Worm (Caenorhabditis elegans) whole organism, young adult: ENCODE results near the gene Y22D7AL.4.
A peak's percentile ranks its signal among the peaks of the same experiment; 100 is the strongest.

Experiments
- B0035.1 ChIP-seq: sonication (generic microtip); optimal IDR thresholded peaks from 2 replicates; lab custom pipeline; 2016; ENCODE audit warnings: missing genetic modification characterization, mild to moderate bottlenecking, missing compliant biosample characterization, missing genotype, missing genetic modification reagents
- B0336.3 ChIP-seq: fragments of 200-800 bp; sonication (Bioruptor generic); IDR thresholded peaks from 2 replicates; pipeline ENCODE4 v1.3.6; 2022; ENCODE audit warnings: missing genetic modification characterization, missing compliant biosample characterization
- D2030.7 ChIP-seq: fragments of 200-800 bp; sonication (Bioruptor generic); IDR thresholded peaks from 2 replicates; pipeline ENCODE4 v1.3.6; 2022; ENCODE audit warnings: missing genetic modification reagents, missing genetic modification characterization, missing compliant biosample characterization
- F23B12.7 ChIP-seq: sonication (generic microtip); optimal IDR thresholded peaks from 2 replicates; lab custom pipeline; 2017; ENCODE audit warnings: missing genetic modification characterization, mild to moderate bottlenecking, missing compliant biosample characterization, antibody characterized with exemption, moderate library complexity; ENCODE audit not compliant: insufficient read depth
- F37B4.10 ChIP-seq: fragments of 200-800 bp; sonication (Bioruptor generic); IDR thresholded peaks from 2 replicates; pipeline ENCODE4 v1.3.6; 2022; ENCODE audit warnings: missing genetic modification characterization, missing compliant biosample characterization
- F39B2.1 ChIP-seq: fragments of 200-800 bp; sonication (Bioruptor generic); IDR thresholded peaks from 2 replicates; pipeline ENCODE4 v1.3.6; 2022; ENCODE audit warnings: missing genetic modification reagents, missing genetic modification characterization, missing compliant biosample characterization
- F52B5.7 ChIP-seq: sonication (generic microtip); optimal IDR thresholded peaks from 2 replicates; lab custom pipeline; 2016; ENCODE audit warnings: mild to moderate bottlenecking, missing genetic modification characterization, missing compliant biosample characterization
- K11D2.4 ChIP-seq: fragments of 200-800 bp; sonication (Bioruptor generic); IDR thresholded peaks from 2 replicates; pipeline ENCODE4 v1.3.6; 2022; ENCODE audit warnings: missing genetic modification reagents, missing genetic modification characterization, missing compliant biosample characterization
- K12H6.12 ChIP-seq: fragments of 200-800 bp; sonication (Bioruptor generic); optimal IDR thresholded peaks from 2 replicates; lab custom pipeline; 2018; ENCODE audit warnings: mild to moderate bottlenecking, missing genetic modification characterization, missing compliant biosample characterization
- T26A5.8 ChIP-seq: sonication (generic microtip); optimal IDR thresholded peaks from 2 replicates; lab custom pipeline; 2016; ENCODE audit warnings: missing genetic modification characterization, missing compliant biosample characterization
- Y53F4B.3 ChIP-seq: fragments of 200-800 bp; sonication (Bioruptor generic); IDR thresholded peaks from 2 replicates; pipeline ENCODE4 v1.3.6; 2022; ENCODE audit warnings: missing genetic modification reagents, missing genetic modification characterization, missing compliant biosample characterization
- Y56A3A.18 ChIP-seq: fragments of 200-800 bp; sonication (Bioruptor generic); IDR thresholded peaks from 2 replicates; pipeline ENCODE4 v1.3.6; 2022; ENCODE audit warnings: missing genetic modification reagents, missing genetic modification characterization, missing compliant biosample characterization
- Y67H2A.10 ChIP-seq: fragments of 200-800 bp; sonication (Bioruptor generic); conservative IDR thresholded peaks from 2 replicates; pipeline ENCODE4 v1.3.6; 2022; ENCODE audit warnings: missing genetic modification reagents, missing genetic modification characterization, missing compliant biosample characterization
- Y79H2A.3 ChIP-seq: fragments of 200-800 bp; sonication (Bioruptor generic); conservative IDR thresholded peaks from 2 replicates; pipeline ENCODE4 v1.3.6; 2022; ENCODE audit warnings: missing genetic modification reagents, missing genetic modification characterization, missing compliant biosample characterization
- Y95B8A.8 ChIP-seq: fragments of 200-800 bp; sonication (Bioruptor generic); IDR thresholded peaks from 2 replicates; pipeline ENCODE4 v1.3.6; 2022; ENCODE audit warnings: missing genetic modification reagents, missing genetic modification characterization, missing compliant biosample characterization
- ZK185.1 ChIP-seq: sonication (generic microtip); optimal IDR thresholded peaks from 2 replicates; lab custom pipeline; 2016; ENCODE audit warnings: mild to moderate bottlenecking, missing genetic modification characterization, missing compliant biosample characterization; ENCODE audit not compliant: poor library complexity, severe bottlenecking
- aptf-2 ChIP-seq: fragments of 200-800 bp; sonication (Bioruptor generic); conservative IDR thresholded peaks from 2 replicates; pipeline ENCODE4 v1.3.6; 2022; ENCODE audit warnings: missing genetic modification reagents, missing genetic modification characterization, missing compliant biosample characterization
- atf-7 ChIP-seq: sonication (generic microtip); optimal IDR thresholded peaks from 2 replicates; lab custom pipeline; 2017; ENCODE audit warnings: mild to moderate bottlenecking, missing genetic modification characterization, missing compliant biosample characterization
- ceh-91 ChIP-seq: fragments of 200-800 bp; sonication (Bioruptor generic); IDR thresholded peaks from 2 replicates; pipeline ENCODE4 v1.3.6; 2022; ENCODE audit warnings: missing genetic modification reagents, missing genetic modification characterization, missing compliant biosample characterization
- dox-1 ChIP-seq: fragments of 200-800 bp; sonication (Bioruptor generic); IDR thresholded peaks from 2 replicates; pipeline ENCODE4 v1.3.6; 2022; ENCODE audit warnings: missing genetic modification reagents, missing genetic modification characterization, missing compliant biosample characterization
- efl-1 ChIP-seq: fragments of 150-350 bp; optimal IDR thresholded peaks from 2 replicates; lab custom pipeline; 2014; ENCODE audit warnings: missing biosample characterization, missing genetic modification reagents, missing genetic modification characterization
- egrh-3 ChIP-seq: fragments of 200-800 bp; sonication (Bioruptor generic); IDR thresholded peaks from 2 replicates; pipeline ENCODE4 v1.3.6; 2022; ENCODE audit warnings: missing genetic modification reagents, missing genetic modification characterization, missing compliant biosample characterization
- gei-17 ChIP-seq: fragments of 200-800 bp; sonication (Bioruptor generic); optimal IDR thresholded peaks from 2 replicates; lab custom pipeline; 2018; ENCODE audit warnings: mild to moderate bottlenecking, missing genetic modification characterization, missing compliant biosample characterization
- him-1 ChIP-seq: sonication (generic microtip); optimal IDR thresholded peaks from 2 replicates; lab custom pipeline; 2016; ENCODE audit warnings: missing genotype, missing genetic modification reagents, missing genetic modification characterization, missing compliant biosample characterization
- hmg-1.2 ChIP-seq: fragments of 200-800 bp; sonication (Bioruptor generic); IDR thresholded peaks from 2 replicates; pipeline ENCODE4 v1.3.6; 2022; ENCODE audit warnings: missing genetic modification reagents, missing genetic modification characterization, missing compliant biosample characterization
- hmg-20 ChIP-seq: fragments of 200-800 bp; sonication (Bioruptor generic); IDR thresholded peaks from 2 replicates; pipeline ENCODE4 v1.3.6; 2022; ENCODE audit warnings: missing genetic modification reagents, missing genetic modification characterization, missing compliant biosample characterization
- hrde-1 ChIP-seq: sonication (generic microtip); optimal IDR thresholded peaks from 2 replicates; lab custom pipeline; 2016; ENCODE audit warnings: missing genetic modification characterization, mild to moderate bottlenecking, missing compliant biosample characterization, moderate library complexity, missing genotype, missing genetic modification reagents, borderline replicate concordance
- lag-1 ChIP-seq: fragments of 200-800 bp; sonication (Bioruptor generic); IDR thresholded peaks from 2 replicates; pipeline ENCODE4 v1.3.6; 2022; ENCODE audit warnings: missing genetic modification reagents, missing genetic modification characterization, missing compliant biosample characterization
- lin-26 ChIP-seq: fragments of 200-800 bp; sonication (Bioruptor generic); IDR thresholded peaks from 2 replicates; pipeline ENCODE4 v1.3.6; 2022; ENCODE audit warnings: missing genetic modification reagents, missing genetic modification characterization, missing compliant biosample characterization
- lin-40 ChIP-seq: sonication (generic microtip); optimal IDR thresholded peaks from 2 replicates; lab custom pipeline; 2016; ENCODE audit warnings: missing genetic modification characterization, mild to moderate bottlenecking, missing compliant biosample characterization, missing genotype, missing genetic modification reagents
- madf-10 ChIP-seq: sonication (generic microtip); optimal IDR thresholded peaks from 2 replicates; lab custom pipeline; 2016; ENCODE audit warnings: mild to moderate bottlenecking, missing genetic modification characterization, missing compliant biosample characterization
- madf-6 ChIP-seq: fragments of 200-800 bp; sonication (Bioruptor generic); IDR thresholded peaks from 2 replicates; pipeline ENCODE4 v1.3.6; 2022; ENCODE audit warnings: missing genetic modification reagents, missing genetic modification characterization, missing compliant biosample characterization
- mcd-1 ChIP-seq: fragments of 200-800 bp; sonication (Bioruptor generic); IDR thresholded peaks from 2 replicates; pipeline ENCODE4 v1.3.6; 2022; ENCODE audit warnings: missing genetic modification reagents, missing genetic modification characterization, missing compliant biosample characterization
- mxl-1 ChIP-seq: sonication (generic microtip); optimal IDR thresholded peaks from 2 replicates; lab custom pipeline; 2016; ENCODE audit warnings: missing genetic modification characterization, missing compliant biosample characterization
- nfya-1 ChIP-seq: sonication (generic microtip); optimal IDR thresholded peaks from 2 replicates; lab custom pipeline; 2017; ENCODE audit warnings: antibody characterized with exemption, missing compliant biosample characterization, missing genetic modification characterization, borderline replicate concordance; ENCODE audit not compliant: insufficient read depth
- nfyb-1 ChIP-seq: fragments of 200-800 bp; sonication (Bioruptor generic); IDR thresholded peaks from 2 replicates; pipeline ENCODE4 v1.3.6; 2022; ENCODE audit warnings: missing genetic modification reagents, missing genetic modification characterization, missing compliant biosample characterization
- nhr-120 ChIP-seq: fragments of 200-800 bp; sonication (Bioruptor generic); IDR thresholded peaks from 2 replicates; pipeline ENCODE4 v1.3.6; 2022; ENCODE audit warnings: missing genetic modification characterization, missing compliant biosample characterization
- nhr-90 ChIP-seq: sonication (generic microtip); optimal IDR thresholded peaks from 2 replicates; lab custom pipeline; 2016; ENCODE audit warnings: missing genotype, mild to moderate bottlenecking, missing genetic modification characterization, missing compliant biosample characterization
- pha-4 ChIP-seq: fragments of 150-350 bp; sonication (generic microtip); optimal IDR thresholded peaks from 2 replicates; lab custom pipeline; 2014; ENCODE audit warnings: missing biosample characterization, missing genetic modification reagents, missing genetic modification characterization
- rcor-1 ChIP-seq: fragments of 200-800 bp; sonication (Bioruptor generic); IDR thresholded peaks from 2 replicates; pipeline ENCODE4 v1.3.6; 2022; ENCODE audit warnings: missing genetic modification reagents, missing genetic modification characterization, missing compliant biosample characterization
- rec-8 ChIP-seq, 2 experiments: sonication (generic microtip); optimal IDR thresholded peaks; 2 replicates each; lab custom pipeline; 2016; ENCODE audit warnings: mild to moderate bottlenecking in 2 of 2, missing genetic modification characterization in 2 of 2, missing genetic modification reagents in 2 of 2, missing genotype in 2 of 2, missing biosample characterization in 1 of 2, missing compliant biosample characterization in 1 of 2, moderate library complexity in 1 of 2
- repo-1 ChIP-seq: sonication (generic microtip); optimal IDR thresholded peaks from 2 replicates; lab custom pipeline; 2017; ENCODE audit warnings: mild to moderate bottlenecking, missing genetic modification characterization, missing compliant biosample characterization
- sea-2 ChIP-seq: fragments of 200-800 bp; sonication (Bioruptor generic); IDR thresholded peaks from 2 replicates; pipeline ENCODE4 v1.3.6; 2022; ENCODE audit warnings: missing genetic modification characterization, missing compliant biosample characterization
- snpc-1.3 ChIP-seq: sonication (generic microtip); optimal IDR thresholded peaks from 2 replicates; lab custom pipeline; 2017; ENCODE audit warnings: missing genetic modification characterization, mild to moderate bottlenecking, missing compliant biosample characterization, antibody characterized with exemption, moderate library complexity, missing genotype, missing genetic modification reagents; ENCODE audit not compliant: insufficient read depth
- unc-130 ChIP-seq: sonication (generic microtip); optimal IDR thresholded peaks from 2 replicates; lab custom pipeline; 2016; ENCODE audit warnings: missing genetic modification reagents, missing genetic modification characterization, missing compliant biosample characterization
- zim-3 ChIP-seq: sonication (generic microtip); optimal IDR thresholded peaks from 2 replicates; lab custom pipeline; 2017; ENCODE audit warnings: mild to moderate bottlenecking, missing genetic modification characterization, moderate library complexity, missing compliant biosample characterization
- ztf-22 ChIP-seq: fragments of 200-800 bp; sonication (Bioruptor generic); optimal IDR thresholded peaks from 2 replicates; lab custom pipeline; 2018; ENCODE audit warnings: mild to moderate bottlenecking, missing genetic modification characterization, moderate library complexity, missing compliant biosample characterization
- ztf-3 ChIP-seq: fragments of 200-800 bp; sonication (Bioruptor generic); optimal IDR thresholded peaks from 2 replicates; lab custom pipeline; 2018; ENCODE audit warnings: mild to moderate bottlenecking, missing genetic modification characterization, missing compliant biosample characterization

The Y22D7AL.4 gene

DNA sequence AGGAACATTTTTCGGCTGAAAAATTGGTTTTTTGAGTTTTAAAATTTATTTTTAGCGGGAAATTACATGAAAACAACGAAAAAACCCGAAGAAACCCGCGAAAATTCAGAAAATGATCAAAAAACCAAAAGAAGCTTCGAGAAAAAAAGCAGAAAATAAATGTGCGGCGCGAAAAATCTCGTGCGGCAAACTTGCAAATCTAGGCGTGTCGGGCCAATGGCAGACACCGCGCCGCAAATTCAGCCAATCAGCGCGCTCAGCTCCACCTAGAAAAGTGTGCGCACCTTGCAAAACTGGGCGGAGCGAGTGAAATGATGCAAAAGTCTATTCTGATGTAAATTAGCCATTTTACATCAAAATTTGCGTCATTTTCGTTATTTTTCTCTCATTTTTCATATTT is 7.5 kb upstream of the Y22D7AL.4 start, which contains the start of gene Y22D7AL.10:
Y22D7AL.10 (minus strand) TSS at position 15 of the 400 bp plus-strand sequence.
- TF ChIP-seq K11D2.4, result peak; percentile 97
- peak; percentile 82 for TF ChIP-seq nhr-90 (tag; lab: Kevin White, UChicago)
- TF ChIP-seq him-1, result peak; percentile 68
- TF ChIP-seq madf-10 (tag; lab: Kevin White, UChicago), result peak; percentile 92
- peak; percentile 100 for TF ChIP-seq nfyb-1 (GFP tag; lab: Robert Waterston, UW)
- peak; percentile 91 for TF ChIP-seq gei-17
- peak; percentile 97 for TF ChIP-seq madf-6
- peak; percentile 68 for TF ChIP-seq aptf-2 (GFP tag; lab: Robert Waterston, UW)
- peak; percentile 97 for TF ChIP-seq atf-7
- peak; percentile 97 for TF ChIP-seq rcor-1
- TF ChIP-seq F37B4.10 (GFP tag; lab: Robert Waterston, UW), result peak; percentile 96
- peak; percentile 81 for TF ChIP-seq lin-26
- peak; percentile 93 for TF ChIP-seq zim-3 (tag; lab: Kevin White, UChicago)
- TF ChIP-seq unc-130, result peak; percentile 98
- peak; percentile 94 for TF ChIP-seq F52B5.7 (tag; lab: Kevin White, UChicago)
- TF ChIP-seq hrde-1, result peak; percentile 96
- peak; percentile 98 for TF ChIP-seq mcd-1
- 0 out of 2 replicates have a peak, but pooled peaks have one; percentile 56 for TF ChIP-seq lag-1
- TF ChIP-seq nfya-1 (tag; lab: Kevin White, UChicago), result no peak
- no peak for TF ChIP-seq mxl-1
- peak; percentile 90 for TF ChIP-seq Y79H2A.3 (GFP tag; lab: Robert Waterston, UW)
- TF ChIP-seq F23B12.7 (tag; lab: Kevin White, UChicago), result peak; percentile 91
- TF ChIP-seq hmg-1.2 (GFP tag; lab: Robert Waterston, UW), result peak; percentile 88
- TF ChIP-seq efl-1 (GFP tag; lab: Kevin White, UChicago), result peak; percentile 94
- peak; percentile 99 for TF ChIP-seq Y95B8A.8 (GFP tag; lab: Robert Waterston, UW)
- peak; percentile 99 for TF ChIP-seq dox-1 (GFP tag; lab: Robert Waterston, UW)
- TF ChIP-seq B0035.1 (tag; lab: Kevin White, UChicago), result peak; percentile 94
- peak; percentile 83 for TF ChIP-seq ztf-3 (GFP tag; lab: Kevin White, UChicago)
- TF ChIP-seq ceh-91 (GFP tag; lab: Robert Waterston, UW), result peak; percentile 96
- TF ChIP-seq rec-8 (tag; optimal IDR thresholded peaks at IDR 0.05; lab: Kevin White, UChicago), result peak; percentile 74 to 85
- TF ChIP-seq B0336.3 (GFP tag; lab: Robert Waterston, UW), result peak; percentile 100
- TF ChIP-seq sea-2, result peak; percentile 68; the same call in 1 of the 2 replicates
- peak; percentile 99 for TF ChIP-seq lin-40 (tag; lab: Kevin White, UChicago)
- TF ChIP-seq Y53F4B.3, result peak; percentile 85
- peak; percentile 97 for TF ChIP-seq ZK185.1 (tag; lab: Kevin White, UChicago)
- TF ChIP-seq hmg-20 (GFP tag; lab: Robert Waterston, UW), result peak; percentile 91
- peak; percentile 94 for TF ChIP-seq Y67H2A.10
- peak; percentile 91 for TF ChIP-seq F39B2.1 (GFP tag; lab: Robert Waterston, UW)
- peak; percentile 97 for TF ChIP-seq K12H6.12 (tag; lab: Kevin White, UChicago)
- peak; percentile 73 for TF ChIP-seq pha-4 (tag; lab: Kevin White, UChicago)
- TF ChIP-seq nhr-120 (GFP tag; lab: Robert Waterston, UW), result 0 out of 2 replicates have a peak, but pooled peaks have one; percentile 70
- TF ChIP-seq T26A5.8 (tag; lab: Kevin White, UChicago), result peak; percentile 73
- peak; percentile 82 for TF ChIP-seq ztf-22 (GFP tag; lab: Kevin White, UChicago)
- TF ChIP-seq snpc-1.3 (tag; lab: Kevin White, UChicago), result peak; percentile 90
- TF ChIP-seq D2030.7 (GFP tag; lab: Robert Waterston, UW), result peak; percentile 99
- peak; percentile 99 for TF ChIP-seq repo-1
- TF ChIP-seq egrh-3, result peak; percentile 80
- peak; percentile 97 for TF ChIP-seq Y56A3A.18 (GFP tag; lab: Robert Waterston, UW)
